Worm (Caenorhabditis elegans): Measurements from ENCODE around the gene Y67D8B.1.

- TF ChIP-seq ztf-29 (GFP tag; IDR thresholded peaks at IDR 0.05) (no peak), ref-1 (GFP tag; conservative IDR thresholded peaks at IDR 0.05) (no peak), flt-1 (GFP tag; IDR thresholded peaks at IDR 0.05) (no peak), med-1 (GFP tag; optimal IDR thresholded peaks at IDR 0.05; ENCODE audit: insufficient read depth) (no peak), ztf-23 (GFP tag; IDR thresholded peaks at IDR 0.05) (no peak), tab-1 (GFP tag; IDR thresholded peaks at IDR 0.05) (no peak), T22C8.4 (GFP tag; IDR thresholded peaks at IDR 0.05) (no peak), cog-1 (tag; optimal IDR thresholded peaks at IDR 0.05) (no peak)
Observed at ce11 chrIV:3182920-3183319, 10.5 kb upstream of the Y67D8B.1 start.
